Comparison of ENCODE assay signal across 1 fruit fly cellular context in the genomic region with DNA sequence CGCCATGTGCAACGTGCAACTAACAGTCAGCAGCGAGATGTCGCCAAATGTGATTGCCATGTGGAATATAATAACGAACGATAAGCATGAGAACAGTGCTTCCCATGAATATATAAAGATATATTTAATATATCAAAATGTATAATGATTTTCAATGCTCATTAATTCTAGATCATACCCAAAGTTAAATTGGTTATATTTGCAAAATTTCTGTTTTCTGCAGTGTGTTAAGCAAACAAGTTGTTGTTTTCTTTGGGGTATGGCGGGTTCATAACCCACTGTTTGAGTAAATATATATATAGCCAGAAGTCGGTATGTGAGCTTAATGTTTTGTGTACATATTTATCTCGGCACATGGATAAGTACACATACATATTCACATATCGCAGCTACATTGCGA.
A peak's percentile ranks its signal among the peaks of the same experiment; 100 is the strongest.
TF ChIP-seq lines count a peak whose summit lies in the region.

No protein-coding gene starts in this region.

TF ChIP-seq in whole organism, embryonic, 481 proteins besides CTCF, POLR2A, EP300 and RAD21 (continued from another document):
- TF ChIP-seq Awh (GFP tag; IDR thresholded peaks at IDR 0.05; lab: Robert Waterston, UW) (0 out of 2 replicates have a peak, but pooled peaks have one; percentile 20), ci (GFP tag; IDR thresholded peaks at IDR 0.05; lab: Robert Waterston, UW) (0 out of 3 replicates have a peak, but pooled peaks have one; percentile 38), CG5180 (GFP tag; optimal IDR thresholded peaks at IDR 0.05; lab: Kevin White, UChicago) (peak; percentile 31), CG5953 (GFP tag; IDR thresholded peaks at IDR 0.05; lab: Robert Waterston, UW) (no peak), Med (GFP tag; lab: Kevin White, UChicago) (peak; percentile 63), CG8359 (GFP tag; optimal IDR thresholded peaks at IDR 0.05; lab: Kevin White, UChicago; ENCODE audit: borderline replicate concordance) (no peak), CG12071 (GFP tag; optimal IDR thresholded peaks at IDR 0.05; lab: Kevin White, UChicago) (peak; percentile 17), TFAM (GFP tag; optimal IDR thresholded peaks at IDR 0.05; lab: Kevin White, UChicago) (no peak), Drgx (GFP tag; IDR thresholded peaks at IDR 0.05; lab: Robert Waterston, UW) (peak; percentile 72), Fer3 (tag; optimal IDR thresholded peaks at IDR 0.05; lab: Kevin White, UChicago) (peak; percentile 11)
